Worm (Caenorhabditis elegans) whole organism, L1 larva: Measurements from ENCODE around the gene M162.5.

Experiments used
- ama-1 ChIP-seq: fragments of 150-350 bp; optimal IDR thresholded peaks from 2 replicates; lab custom pipeline; 2014
- fkh-10 ChIP-seq: sonication (generic microtip); optimal IDR thresholded peaks from 2 replicates; lab custom pipeline; 2017; ENCODE audit warnings: missing biosample characterization, missing genetic modification reagents, missing genetic modification characterization
- lin-15B ChIP-seq: fragments of 150-350 bp; sonication (generic microtip); optimal IDR thresholded peaks from 3 replicates; lab custom pipeline; 2014; ENCODE audit warnings: missing biosample characterization, missing genetic modification characterization
- nhr-85 ChIP-seq: sonication (generic microtip); peaks from one replicate; lab custom pipeline; 2016; ENCODE audit warnings: missing genetic modification characterization, inconsistent platforms, missing compliant biosample characterization
- snpc-4 ChIP-seq: fragments of 150-350 bp; optimal IDR thresholded peaks from 2 replicates; lab custom pipeline; 2014; ENCODE audit warnings: missing biosample characterization, missing genetic modification characterization
- snu-23 ChIP-seq: sonication (generic microtip); optimal IDR thresholded peaks from 2 replicates; lab custom pipeline; 2016; ENCODE audit warnings: missing genetic modification characterization, missing compliant biosample characterization
- sox-4 ChIP-seq: sonication (generic microtip); optimal IDR thresholded peaks from 2 replicates; lab custom pipeline; 2016; ENCODE audit warnings: missing genetic modification characterization, missing compliant biosample characterization
- unc-62 ChIP-seq: fragments of 150-350 bp; optimal IDR thresholded peaks from 2 replicates; lab custom pipeline; 2014; ENCODE audit warnings: missing biosample characterization, missing genetic modification reagents, missing genetic modification characterization

- TF ChIP-seq fkh-10 (no peak), snu-23 (no peak), sox-4 (tag; lab: Kevin White, UChicago) (no peak), snpc-4 (tag; lab: Kevin White, UChicago) (no peak), nhr-85 (tag; lab: Kevin White, UChicago) (no peak), unc-62 (no peak), lin-15B (no peak), ama-1 (no peak)
These were observed 6.9 kb downstream of the M162.5 start for ce11 chrV:19767719-19768118.
